Worm (Caenorhabditis elegans) whole organism, late embryonic: Measurements from ENCODE around the gene ipla-3.

Experiments
- ama-1 ChIP-seq: fragments of 150-350 bp; optimal IDR thresholded peaks from 2 replicates; lab custom pipeline; 2014
- ceh-19 ChIP-seq: fragments of 200-800 bp; sonication (Bioruptor generic); optimal IDR thresholded peaks from 2 replicates; lab custom pipeline; 2018; ENCODE audit warnings: mild to moderate bottlenecking, missing genetic modification characterization, missing compliant biosample characterization
- hlh-30 ChIP-seq: sonication (generic microtip); optimal IDR thresholded peaks from 2 replicates; lab custom pipeline; 2017; ENCODE audit warnings: antibody characterized with exemption, missing genetic modification characterization, missing compliant biosample characterization; ENCODE audit not compliant: insufficient read depth
- nfya-1 ChIP-seq: sonication (generic microtip); optimal IDR thresholded peaks from 2 replicates; lab custom pipeline; 2017; ENCODE audit warnings: missing genetic modification characterization, mild to moderate bottlenecking, missing compliant biosample characterization, antibody characterized with exemption, moderate library complexity
- pax-1 ChIP-seq: fragments of 150-350 bp; optimal IDR thresholded peaks from 2 replicates; lab custom pipeline; 2014; ENCODE audit warnings: missing biosample characterization, missing genetic modification characterization
- pha-2 ChIP-seq: sonication (generic microtip); optimal IDR thresholded peaks from 2 replicates; lab custom pipeline; 2017; ENCODE audit warnings: mild to moderate bottlenecking, missing genetic modification characterization, missing compliant biosample characterization
- tbx-2 ChIP-seq: sonication (generic microtip); optimal IDR thresholded peaks from 2 replicates; lab custom pipeline; 2016; ENCODE audit warnings: missing genetic modification characterization, missing compliant biosample characterization

DNA sequence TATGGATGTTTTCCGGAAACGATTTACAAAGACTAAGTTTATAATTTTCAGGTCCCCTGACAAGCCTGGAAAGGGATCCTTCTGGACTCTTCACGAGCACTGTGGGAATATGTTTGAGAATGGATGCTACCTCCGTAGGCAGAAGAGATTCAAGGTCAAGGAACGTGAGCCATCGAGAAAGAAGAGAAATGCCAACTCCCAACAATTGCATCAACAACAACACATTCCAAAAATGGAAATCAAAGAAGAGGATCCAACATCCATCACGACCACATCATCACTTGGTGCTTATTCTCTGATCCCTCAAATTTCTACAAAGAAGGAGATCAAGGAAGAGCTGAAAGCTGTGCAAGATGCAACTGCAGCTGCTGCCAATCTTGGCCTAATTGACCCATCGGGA is 29.0 kb upstream of the ipla-3 start:
- no peak for TF ChIP-seq ama-1 (lab: Kevin White, UChicago)
- TF ChIP-seq nfya-1 (tag; lab: Kevin White, UChicago): no peak
- TF ChIP-seq ceh-19 (GFP tag; lab: Kevin White, UChicago): no peak
- no peak for TF ChIP-seq pha-2 (tag; lab: Kevin White, UChicago)
- no peak for TF ChIP-seq tbx-2 (tag; lab: Kevin White, UChicago)
- TF ChIP-seq pax-1 (tag; lab: Kevin White, UChicago): no peak
- no peak for TF ChIP-seq hlh-30 (tag; lab: Kevin White, UChicago)
